Fruit fly (Drosophila melanogaster) whole organism, wandering third instar larva: ENCODE results near the gene gammaSnap2.
A peak's percentile ranks its signal among the peaks of the same experiment; 100 is the strongest.

ENCODE experiments used
- CrebA ChIP-seq: fragments of 200-800 bp; sonication (Bioruptor generic); optimal IDR thresholded peaks from 2 replicates; lab custom pipeline; 2016; ENCODE audit warnings: missing biosample characterization, mild to moderate bottlenecking, missing genetic modification characterization, borderline replicate concordance
- Dfd ChIP-seq: fragments of >200 bp; optimal IDR thresholded peaks from 2 replicates; lab custom pipeline; 2017; ENCODE audit warnings: missing biosample characterization, missing genetic modification characterization
- Dif ChIP-seq: fragments of 200-275, 200-300 bp; sonication (Bioruptor generic); optimal IDR thresholded peaks from 2 replicates; lab custom pipeline; 2018; ENCODE audit warnings: missing biosample characterization, missing genetic modification characterization; ENCODE audit not compliant: partially characterized antibody
- GATAd ChIP-seq: sonication (Bioruptor generic); optimal IDR thresholded peaks from 2 replicates; lab custom pipeline; 2016; ENCODE audit warnings: missing biosample characterization, missing genetic modification characterization
- HLH106 ChIP-seq: fragments of 200-800 bp; optimal IDR thresholded peaks from 3 replicates; lab custom pipeline; 2019; ENCODE audit warnings: missing biosample characterization, mild to moderate bottlenecking, missing genetic modification characterization, moderate library complexity
- Hnf4 ChIP-seq: fragments of 200-800 bp; sonication (Bioruptor generic); optimal IDR thresholded peaks from 2 replicates; lab custom pipeline; 2016; ENCODE audit warnings: missing biosample characterization, mild to moderate bottlenecking, missing genetic modification characterization
- Hr83 ChIP-seq: fragments of 200-300 bp; sonication (Bioruptor generic); optimal IDR thresholded peaks from 2 replicates; lab custom pipeline; 2016; ENCODE audit warnings: missing biosample characterization, mild to moderate bottlenecking, missing genetic modification characterization, moderate library complexity; ENCODE audit not compliant: poor library complexity, severe bottlenecking
- Mio ChIP-seq: sonication (Bioruptor generic); optimal IDR thresholded peaks from 2 replicates; lab custom pipeline; 2016; ENCODE audit warnings: missing biosample characterization, missing genetic modification characterization
- N ChIP-seq: fragments of >200 bp; optimal IDR thresholded peaks from 2 replicates; lab custom pipeline; 2018; ENCODE audit warnings: missing biosample characterization, missing external identifiers, missing genetic modification characterization
- OdsH ChIP-seq: fragments of 200-800 bp; sonication (Bioruptor generic); optimal IDR thresholded peaks from 2 replicates; lab custom pipeline; 2016; ENCODE audit warnings: missing biosample characterization, mild to moderate bottlenecking, missing genetic modification characterization
- Rel ChIP-seq, 2 experiments: fragments of 200-800 bp; sonication (Bioruptor generic) in 1 of 2; optimal IDR thresholded peaks; 2 replicates in 1 of 2; 3 replicates in 1 of 2; lab custom pipeline; 2016 to 2019; ENCODE audit warnings: mild to moderate bottlenecking in 2 of 2, missing biosample characterization in 2 of 2, missing genetic modification characterization in 2 of 2, moderate library complexity in 1 of 2
- Sp1 ChIP-seq: fragments of 200-800 bp; sonication (Bioruptor generic); optimal IDR thresholded peaks from 3 replicates; lab custom pipeline; 2019; ENCODE audit warnings: missing biosample characterization, mild to moderate bottlenecking, missing genetic modification characterization, moderate library complexity
- Vsx2 ChIP-seq: fragments of 200-300, 225-300 bp; sonication (Bioruptor generic); optimal IDR thresholded peaks from 2 replicates; lab custom pipeline; 2018; ENCODE audit warnings: missing biosample characterization, missing genetic modification characterization; ENCODE audit not compliant: partially characterized antibody
- br ChIP-seq: fragments of 200-800 bp; sonication (Bioruptor generic); optimal IDR thresholded peaks from 2 replicates; lab custom pipeline; 2016; ENCODE audit warnings: missing biosample characterization, missing genetic modification characterization
- brk ChIP-seq: fragments of 200-800 bp; sonication (Bioruptor generic); optimal IDR thresholded peaks from 2 replicates; lab custom pipeline; 2016; ENCODE audit warnings: missing biosample characterization, mild to moderate bottlenecking, missing genetic modification characterization
- dl ChIP-seq, 2 experiments: fragments of 175-275, 200-275 bp in 1 of 2; fragments of 200-275 bp in 1 of 2; sonication (Bioruptor generic); optimal IDR thresholded peaks; lab custom pipeline; 2018; ENCODE audit warnings: mild to moderate bottlenecking in 2 of 2, missing biosample characterization in 2 of 2, missing genetic modification characterization in 2 of 2, moderate library complexity in 2 of 2; ENCODE audit not compliant: partially characterized antibody in 2 of 2, insufficient read depth in 1 of 2
- dmrt93B ChIP-seq: fragments of 200-800 bp; sonication (Bioruptor generic); optimal IDR thresholded peaks from 2 replicates; lab custom pipeline; 2018; ENCODE audit warnings: missing biosample characterization, mild to moderate bottlenecking, missing genetic modification characterization
- foxo ChIP-seq, 2 experiments: fragments of 200-800 bp; sonication (Bioruptor generic); optimal IDR thresholded peaks; 2 replicates in 1 of 2; 3 replicates in 1 of 2; lab custom pipeline; 2016 to 2017; ENCODE audit warnings: missing biosample characterization in 2 of 2, missing genetic modification characterization in 2 of 2
- fru ChIP-seq: fragments of 200-800 bp; sonication (Bioruptor generic); optimal IDR thresholded peaks from 3 replicates; lab custom pipeline; 2016; ENCODE audit warnings: missing biosample characterization, mild to moderate bottlenecking, missing genetic modification characterization
- h ChIP-seq: fragments of 200-800 bp; sonication (Bioruptor generic); optimal IDR thresholded peaks from 3 replicates; lab custom pipeline; 2016; ENCODE audit warnings: missing biosample characterization, mild to moderate bottlenecking, missing genetic modification characterization
- lola ChIP-seq: fragments of >200 bp; optimal IDR thresholded peaks from 2 replicates; lab custom pipeline; 2017; ENCODE audit warnings: missing biosample characterization, missing genetic modification characterization
- pan ChIP-seq: fragments of >200 bp; optimal IDR thresholded peaks from 2 replicates; lab custom pipeline; 2017
- rgr ChIP-seq: fragments of 200-800 bp; sonication (Bioruptor generic); optimal IDR thresholded peaks from 3 replicates; lab custom pipeline; 2016; ENCODE audit warnings: missing biosample characterization, mild to moderate bottlenecking, missing genetic modification characterization
- tai ChIP-seq: sonication (Bioruptor generic); optimal IDR thresholded peaks from 2 replicates; lab custom pipeline; 2016; ENCODE audit warnings: missing biosample characterization, missing genetic modification characterization
- usp ChIP-seq: fragments of >200 bp; optimal IDR thresholded peaks from 2 replicates; lab custom pipeline; 2017; ENCODE audit warnings: missing biosample characterization, missing genetic modification characterization
- woc ChIP-seq: sonication (Bioruptor generic); optimal IDR thresholded peaks from 2 replicates; lab custom pipeline; 2016; ENCODE audit warnings: missing biosample characterization, mild to moderate bottlenecking, missing genetic modification characterization

Gene gammaSnap2

dm6 chr3R:10076665-10077064 is 44.5 kb downstream of the gammaSnap2 start:
- TF ChIP-seq brk: peak; percentile 4
- no peak for TF ChIP-seq pan (lab: Kevin White, UChicago)
- no peak for TF ChIP-seq Dfd (GFP tag; lab: Kevin White, UChicago)
- no peak for TF ChIP-seq woc (GFP tag; lab: Kevin White, UChicago)
- TF ChIP-seq Rel (GFP tag; optimal IDR thresholded peaks at IDR 0.05; lab: Kevin White, UChicago): no peak
- no peak for TF ChIP-seq Rel (tag; optimal IDR thresholded peaks at IDR 0.05; lab: Kevin White, UChicago)
- TF ChIP-seq N (GFP tag; lab: Kevin White, UChicago): no peak
- TF ChIP-seq br (GFP tag; lab: Kevin White, UChicago): peak; percentile 28
- peak; percentile 26 for TF ChIP-seq HLH106
- peak; percentile 65 for TF ChIP-seq Hr83 (GFP tag; lab: Kevin White, UChicago)
- TF ChIP-seq Vsx2 (GFP tag; lab: Kevin White, UChicago): no peak
- TF ChIP-seq h (GFP tag; lab: Kevin White, UChicago): peak; percentile 23
- TF ChIP-seq fru (GFP tag; lab: Kevin White, UChicago): peak; percentile 17
- TF ChIP-seq OdsH (GFP tag; lab: Kevin White, UChicago): peak; percentile 6
- peak; percentile 46 for TF ChIP-seq rgr (GFP tag; lab: Kevin White, UChicago)
- no peak for TF ChIP-seq dl (GFP tag; optimal IDR thresholded peaks at IDR 0.05; lab: Kevin White, UChicago; ENCODE audit: insufficient read depth in 1 of 2, partially characterized antibody in 2 of 2)
- peak in 1 of 2 experiments; percentile 24 for TF ChIP-seq foxo (GFP tag; optimal IDR thresholded peaks at IDR 0.05; lab: Kevin White, UChicago)

DNA sequence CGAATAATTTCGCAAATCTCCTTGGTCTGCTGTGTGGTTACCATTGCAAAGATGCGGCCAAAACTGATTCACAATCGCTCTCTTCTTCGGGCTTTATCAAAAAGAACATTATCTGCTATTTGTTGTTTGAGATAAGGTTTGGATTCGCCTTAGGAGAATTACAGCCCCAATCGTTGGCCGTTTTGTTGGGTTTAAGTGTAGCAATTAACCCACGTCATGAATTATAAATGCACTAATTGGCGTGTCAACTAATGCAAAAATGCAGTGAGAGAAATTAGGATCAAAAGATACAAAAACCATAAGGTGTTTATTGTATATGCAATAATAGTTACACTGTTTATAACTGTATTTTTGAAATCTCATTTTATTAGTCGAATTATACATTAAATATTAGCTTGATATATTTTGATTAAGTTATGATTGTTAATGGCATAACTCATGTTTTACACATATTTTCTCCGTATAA is 45.8 kb downstream of the gammaSnap2 start, which contains the start of gene Alp13:
Gene Alp13, minus strand, starts transcription at position 51 of the 466 bp plus-strand sequence.
- TF ChIP-seq Mio (GFP tag; lab: Kevin White, UChicago): no peak
- no peak for TF ChIP-seq HLH106
- no peak for TF ChIP-seq Sp1
- TF ChIP-seq dmrt93B (GFP tag; lab: Kevin White, UChicago): no peak
- TF ChIP-seq br (GFP tag; lab: Kevin White, UChicago): no peak
- no peak for TF ChIP-seq GATAd
- no peak for TF ChIP-seq Rel (GFP tag; optimal IDR thresholded peaks at IDR 0.05; lab: Kevin White, UChicago)
- TF ChIP-seq Rel (tag; optimal IDR thresholded peaks at IDR 0.05; lab: Kevin White, UChicago): no peak
- TF ChIP-seq foxo (GFP tag; optimal IDR thresholded peaks at IDR 0.05; lab: Kevin White, UChicago): no peak
- TF ChIP-seq fru (GFP tag; lab: Kevin White, UChicago): no peak
- no peak for TF ChIP-seq lola
- TF ChIP-seq Dif (GFP tag; lab: Kevin White, UChicago): no peak
- no peak for TF ChIP-seq Hnf4 (GFP tag; lab: Kevin White, UChicago)
- TF ChIP-seq usp (GFP tag; lab: Kevin White, UChicago): no peak
- TF ChIP-seq CrebA (GFP tag; lab: Kevin White, UChicago): no peak
- no peak for TF ChIP-seq tai (GFP tag; lab: Kevin White, UChicago)
- TF ChIP-seq pan (lab: Kevin White, UChicago): no peak
- TF ChIP-seq h (GFP tag; lab: Kevin White, UChicago): no peak

dm6 chr3R:10070817-10071216 is 50.4 kb downstream of the gammaSnap2 start, which contains the start of gene nerfin-2:
Gene nerfin-2, plus strand, starts transcription at chr3R:10071117.
- TF ChIP-seq Dfd (GFP tag; lab: Kevin White, UChicago) (peak; percentile 25), Hr83 (GFP tag; lab: Kevin White, UChicago) (no peak)
